Fruit fly (Drosophila melanogaster) whole organism, wandering third instar larva: ENCODE results near the gene Septin4.
A peak's percentile ranks its signal among the peaks of the same experiment; 100 is the strongest.

Experiments
- Abd-B ChIP-seq: fragments of >200 bp; optimal IDR thresholded peaks from 2 replicates; lab custom pipeline; 2017; ENCODE audit warnings: missing biosample characterization, missing genetic modification characterization
- CG32264 ChIP-seq: fragments of 200-800 bp; sonication (Bioruptor generic); optimal IDR thresholded peaks from 2 replicates; lab custom pipeline; 2016; ENCODE audit warnings: missing biosample characterization, missing genetic modification characterization
- CG9705 ChIP-seq: fragments of 200-800 bp; sonication (Bioruptor generic); optimal IDR thresholded peaks from 2 replicates; lab custom pipeline; 2018; ENCODE audit warnings: missing biosample characterization, mild to moderate bottlenecking, missing genetic modification characterization
- CrebA ChIP-seq: fragments of 200-800 bp; sonication (Bioruptor generic); optimal IDR thresholded peaks from 2 replicates; lab custom pipeline; 2016; ENCODE audit warnings: missing biosample characterization, mild to moderate bottlenecking, missing genetic modification characterization, borderline replicate concordance
- Dfd ChIP-seq: fragments of >200 bp; optimal IDR thresholded peaks from 2 replicates; lab custom pipeline; 2017; ENCODE audit warnings: missing biosample characterization, missing genetic modification characterization
- Dif ChIP-seq: fragments of 200-275, 200-300 bp; sonication (Bioruptor generic); optimal IDR thresholded peaks from 2 replicates; lab custom pipeline; 2018; ENCODE audit warnings: missing biosample characterization, missing genetic modification characterization; ENCODE audit not compliant: partially characterized antibody
- GATAd ChIP-seq: sonication (Bioruptor generic); optimal IDR thresholded peaks from 2 replicates; lab custom pipeline; 2016; ENCODE audit warnings: missing biosample characterization, missing genetic modification characterization
- HLH106 ChIP-seq: fragments of 200-800 bp; optimal IDR thresholded peaks from 3 replicates; lab custom pipeline; 2019; ENCODE audit warnings: missing biosample characterization, mild to moderate bottlenecking, missing genetic modification characterization, moderate library complexity
- Hnf4 ChIP-seq: fragments of 200-800 bp; sonication (Bioruptor generic); optimal IDR thresholded peaks from 2 replicates; lab custom pipeline; 2016; ENCODE audit warnings: missing biosample characterization, mild to moderate bottlenecking, missing genetic modification characterization
- Hr78 ChIP-seq: fragments of >200 bp; optimal IDR thresholded peaks from 2 replicates; lab custom pipeline; 2017; ENCODE audit warnings: missing biosample characterization, missing genetic modification characterization
- Hr83 ChIP-seq: fragments of 200-300 bp; sonication (Bioruptor generic); optimal IDR thresholded peaks from 2 replicates; lab custom pipeline; 2016; ENCODE audit warnings: missing biosample characterization, mild to moderate bottlenecking, missing genetic modification characterization, moderate library complexity; ENCODE audit not compliant: poor library complexity, severe bottlenecking
- Jra ChIP-seq: sonication (Bioruptor generic); optimal IDR thresholded peaks from 2 replicates; lab custom pipeline; 2016; ENCODE audit warnings: missing biosample characterization, missing genetic modification characterization
- Mio ChIP-seq: sonication (Bioruptor generic); optimal IDR thresholded peaks from 2 replicates; lab custom pipeline; 2016; ENCODE audit warnings: missing biosample characterization, missing genetic modification characterization
- Myc ChIP-seq: fragments of >200 bp; optimal IDR thresholded peaks from 2 replicates; lab custom pipeline; 2017
- N ChIP-seq: fragments of >200 bp; optimal IDR thresholded peaks from 2 replicates; lab custom pipeline; 2018; ENCODE audit warnings: missing biosample characterization, missing external identifiers, missing genetic modification characterization
- OdsH ChIP-seq: fragments of 200-800 bp; sonication (Bioruptor generic); optimal IDR thresholded peaks from 2 replicates; lab custom pipeline; 2016; ENCODE audit warnings: missing biosample characterization, mild to moderate bottlenecking, missing genetic modification characterization
- Rel ChIP-seq, 2 experiments: fragments of 200-800 bp; sonication (Bioruptor generic) in 1 of 2; optimal IDR thresholded peaks; 2 replicates in 1 of 2; 3 replicates in 1 of 2; lab custom pipeline; 2016 to 2019; ENCODE audit warnings: mild to moderate bottlenecking in 2 of 2, missing biosample characterization in 2 of 2, missing genetic modification characterization in 2 of 2, moderate library complexity in 1 of 2
- Sp1 ChIP-seq: fragments of 200-800 bp; sonication (Bioruptor generic); optimal IDR thresholded peaks from 3 replicates; lab custom pipeline; 2019; ENCODE audit warnings: missing biosample characterization, mild to moderate bottlenecking, missing genetic modification characterization, moderate library complexity
- Vsx2 ChIP-seq: fragments of 200-300, 225-300 bp; sonication (Bioruptor generic); optimal IDR thresholded peaks from 2 replicates; lab custom pipeline; 2018; ENCODE audit warnings: missing biosample characterization, missing genetic modification characterization; ENCODE audit not compliant: partially characterized antibody
- br ChIP-seq: fragments of 200-800 bp; sonication (Bioruptor generic); optimal IDR thresholded peaks from 2 replicates; lab custom pipeline; 2016; ENCODE audit warnings: missing biosample characterization, missing genetic modification characterization
- brk ChIP-seq: fragments of 200-800 bp; sonication (Bioruptor generic); optimal IDR thresholded peaks from 2 replicates; lab custom pipeline; 2016; ENCODE audit warnings: missing biosample characterization, mild to moderate bottlenecking, missing genetic modification characterization
- dl ChIP-seq, 2 experiments: fragments of 175-275, 200-275 bp in 1 of 2; fragments of 200-275 bp in 1 of 2; sonication (Bioruptor generic); optimal IDR thresholded peaks; lab custom pipeline; 2018; ENCODE audit warnings: mild to moderate bottlenecking in 2 of 2, missing biosample characterization in 2 of 2, missing genetic modification characterization in 2 of 2, moderate library complexity in 2 of 2; ENCODE audit not compliant: partially characterized antibody in 2 of 2, insufficient read depth in 1 of 2
- dmrt93B ChIP-seq: fragments of 200-800 bp; sonication (Bioruptor generic); optimal IDR thresholded peaks from 2 replicates; lab custom pipeline; 2018; ENCODE audit warnings: missing biosample characterization, mild to moderate bottlenecking, missing genetic modification characterization
- dsf ChIP-seq: sonication (Bioruptor generic); optimal IDR thresholded peaks from 2 replicates; lab custom pipeline; 2016; ENCODE audit warnings: missing biosample characterization, missing genetic modification characterization, borderline replicate concordance
- ey ChIP-seq: fragments of 200-800 bp; sonication (Bioruptor generic); optimal IDR thresholded peaks from 2 replicates; lab custom pipeline; 2016; ENCODE audit warnings: missing biosample characterization, missing genetic modification characterization
- foxo ChIP-seq, 2 experiments: fragments of 200-800 bp; sonication (Bioruptor generic); optimal IDR thresholded peaks; 2 replicates in 1 of 2; 3 replicates in 1 of 2; lab custom pipeline; 2016 to 2017; ENCODE audit warnings: missing biosample characterization in 2 of 2, missing genetic modification characterization in 2 of 2
- fru ChIP-seq: fragments of 200-800 bp; sonication (Bioruptor generic); optimal IDR thresholded peaks from 3 replicates; lab custom pipeline; 2016; ENCODE audit warnings: missing biosample characterization, mild to moderate bottlenecking, missing genetic modification characterization
- h ChIP-seq: fragments of 200-800 bp; sonication (Bioruptor generic); optimal IDR thresholded peaks from 3 replicates; lab custom pipeline; 2016; ENCODE audit warnings: missing biosample characterization, mild to moderate bottlenecking, missing genetic modification characterization
- jim ChIP-seq: fragments of 175-275, 200-325 bp; sonication (Bioruptor generic); optimal IDR thresholded peaks from 2 replicates; lab custom pipeline; 2016; ENCODE audit warnings: missing biosample characterization, mild to moderate bottlenecking, missing genetic modification characterization
- lola ChIP-seq: fragments of >200 bp; optimal IDR thresholded peaks from 2 replicates; lab custom pipeline; 2017; ENCODE audit warnings: missing biosample characterization, missing genetic modification characterization
- pan ChIP-seq: fragments of >200 bp; optimal IDR thresholded peaks from 2 replicates; lab custom pipeline; 2017
- psq ChIP-seq: fragments of 200-800 bp; sonication (Bioruptor generic); optimal IDR thresholded peaks from 3 replicates; lab custom pipeline; 2017; ENCODE audit warnings: missing biosample characterization, mild to moderate bottlenecking, missing genetic modification characterization, moderate library complexity
- rgr ChIP-seq: fragments of 200-800 bp; sonication (Bioruptor generic); optimal IDR thresholded peaks from 3 replicates; lab custom pipeline; 2016; ENCODE audit warnings: missing biosample characterization, mild to moderate bottlenecking, missing genetic modification characterization
- sage ChIP-seq: fragments of 200-800 bp; sonication (Bioruptor generic); optimal IDR thresholded peaks from 2 replicates; lab custom pipeline; 2016; ENCODE audit warnings: missing biosample characterization, mild to moderate bottlenecking, missing genetic modification characterization
- sv ChIP-seq: fragments of 200-800 bp; sonication (Bioruptor generic); optimal IDR thresholded peaks from 3 replicates; lab custom pipeline; 2016; ENCODE audit warnings: missing biosample characterization, missing genetic modification characterization
- tai ChIP-seq: sonication (Bioruptor generic); optimal IDR thresholded peaks from 2 replicates; lab custom pipeline; 2016; ENCODE audit warnings: missing biosample characterization, missing genetic modification characterization
- usp ChIP-seq: fragments of >200 bp; optimal IDR thresholded peaks from 2 replicates; lab custom pipeline; 2017; ENCODE audit warnings: missing biosample characterization, missing genetic modification characterization
- woc ChIP-seq: sonication (Bioruptor generic); optimal IDR thresholded peaks from 2 replicates; lab custom pipeline; 2016; ENCODE audit warnings: missing biosample characterization, mild to moderate bottlenecking, missing genetic modification characterization

The Septin4 gene

dm6 chrX:16637594-16638485 is 57.1 kb downstream of the Septin4 start, which contains the start of gene RpS19a:
TSS of gene RpS19a (plus strand) at chrX:16637894.
- TF ChIP-seq Jra (GFP tag; lab: Kevin White, UChicago) (peak; percentile 28), sv (GFP tag; lab: Kevin White, UChicago) (peak; percentile 45), ey (no peak), Hr83 (GFP tag; lab: Kevin White, UChicago) (peak; percentile 80), pan (no peak), fru (GFP tag; lab: Kevin White, UChicago) (peak; percentile 52), tai (GFP tag; lab: Kevin White, UChicago) (no peak), sage (peak; percentile 20), usp (GFP tag; lab: Kevin White, UChicago) (no peak), GATAd (GFP tag; lab: Kevin White, UChicago) (peak; percentile 16), lola (GFP tag; lab: Kevin White, UChicago) (no peak), Sp1 (GFP tag; lab: Kevin White, UChicago) (peak; percentile 89), Dif (GFP tag; lab: Kevin White, UChicago) (no peak), Myc (no peak), jim (no peak), woc (GFP tag; lab: Kevin White, UChicago) (no peak), dsf (peak; percentile 61), dl (GFP tag; optimal IDR thresholded peaks at IDR 0.05; lab: Kevin White, UChicago; ENCODE audit: insufficient read depth in 1 of 2, partially characterized antibody in 2 of 2) (no peak), psq (GFP tag; lab: Kevin White, UChicago) (no peak), N (GFP tag; lab: Kevin White, UChicago) (no peak), Abd-B (GFP tag; lab: Kevin White, UChicago) (no peak), Vsx2 (GFP tag; lab: Kevin White, UChicago) (no peak), CG32264 (GFP tag; lab: Kevin White, UChicago) (no peak), CG9705 (peak; percentile 88), dmrt93B (peak; percentile 80), brk (GFP tag; lab: Kevin White, UChicago) (no peak), Hnf4 (GFP tag; lab: Kevin White, UChicago) (peak; percentile 34), OdsH (GFP tag; lab: Kevin White, UChicago) (peak; percentile 16), foxo (GFP tag; optimal IDR thresholded peaks at IDR 0.05; lab: Kevin White, UChicago) (peak in 1 of 2 experiments; percentile 61), Mio (GFP tag; lab: Kevin White, UChicago) (no peak), Rel (GFP tag; optimal IDR thresholded peaks at IDR 0.05; lab: Kevin White, UChicago) (no peak), Rel (tag; optimal IDR thresholded peaks at IDR 0.05; lab: Kevin White, UChicago) (peak; percentile 63), Dfd (GFP tag; lab: Kevin White, UChicago) (no peak), h (GFP tag; lab: Kevin White, UChicago) (peak; percentile 58), br (GFP tag; lab: Kevin White, UChicago) (peak; percentile 76), rgr (GFP tag; lab: Kevin White, UChicago) (peak; percentile 80), HLH106 (tag; lab: Kevin White, UChicago) (peak; percentile 59), Hr78 (GFP tag; lab: Kevin White, UChicago) (no peak), CrebA (no peak)

dm6 chrX:16637106-16637590 is 57.8 kb downstream of the Septin4 start, which contains the start of gene Rok:
TSS of gene Rok (minus strand) at chrX:16637414.
- TF ChIP-seq CG9705 (no peak), Myc (no peak), Abd-B (GFP tag; lab: Kevin White, UChicago) (peak; percentile 7), Dfd (GFP tag; lab: Kevin White, UChicago) (peak; percentile 78), Hnf4 (GFP tag; lab: Kevin White, UChicago) (no peak), OdsH (GFP tag; lab: Kevin White, UChicago) (no peak), ey (no peak), lola (GFP tag; lab: Kevin White, UChicago) (no peak), psq (GFP tag; lab: Kevin White, UChicago) (no peak), N (GFP tag; lab: Kevin White, UChicago) (peak; percentile 84), Rel (GFP tag; optimal IDR thresholded peaks at IDR 0.05; lab: Kevin White, UChicago) (no peak), Rel (tag; optimal IDR thresholded peaks at IDR 0.05; lab: Kevin White, UChicago) (peak; percentile 26), sv (GFP tag; lab: Kevin White, UChicago) (no peak), br (GFP tag; lab: Kevin White, UChicago) (no peak), CrebA (no peak), pan (no peak), HLH106 (tag; lab: Kevin White, UChicago) (no peak), woc (GFP tag; lab: Kevin White, UChicago) (no peak), Hr83 (GFP tag; lab: Kevin White, UChicago) (peak; percentile 56), brk (GFP tag; lab: Kevin White, UChicago) (no peak), fru (GFP tag; lab: Kevin White, UChicago) (no peak), Hr78 (GFP tag; lab: Kevin White, UChicago) (no peak), usp (GFP tag; lab: Kevin White, UChicago) (no peak), Mio (GFP tag; lab: Kevin White, UChicago) (no peak), h (GFP tag; lab: Kevin White, UChicago) (no peak), foxo (GFP tag; optimal IDR thresholded peaks at IDR 0.05; lab: Kevin White, UChicago) (no peak), dl (GFP tag; optimal IDR thresholded peaks at IDR 0.05; lab: Kevin White, UChicago; ENCODE audit: insufficient read depth in 1 of 2, partially characterized antibody in 2 of 2) (no peak)
